Worm (Caenorhabditis elegans): ENCODE data around the gene W04E12.9.

ce11 chrV:19744210-19744609, 12.1 kb upstream of the W04E12.9 start:
- TF ChIP-seq zag-1 (tag; optimal IDR thresholded peaks at IDR 0.05) (no peak), sptf-1 (tag; optimal IDR thresholded peaks at IDR 0.05) (no peak), elt-3 (tag; optimal IDR thresholded peaks at IDR 0.05) (no peak), ceh-88 (GFP tag; IDR thresholded peaks at IDR 0.05) (no peak), nhr-237 (tag; optimal IDR thresholded peaks at IDR 0.05) (no peak), blmp-1 (tag; optimal IDR thresholded peaks at IDR 0.05) (no peak), nhr-76 (tag; optimal IDR thresholded peaks at IDR 0.05) (no peak), aly-2 (tag; optimal IDR thresholded peaks at IDR 0.05) (no peak), ceh-8 (GFP tag; optimal IDR thresholded peaks at IDR 0.05) (no peak), aha-1 (tag; optimal IDR thresholded peaks at IDR 0.05) (no peak), pqm-1 (tag; optimal IDR thresholded peaks at IDR 0.05) (no peak), nhr-84 (tag; optimal IDR thresholded peaks at IDR 0.05) (no peak), nhr-20 (tag; optimal IDR thresholded peaks at IDR 0.05) (no peak), lir-3 (tag; optimal IDR thresholded peaks at IDR 0.05; ENCODE audit: poor library complexity) (no peak)

All from whole organism, L1 larva.